Fruit fly (Drosophila melanogaster): ENCODE measurements around the gene CG5902.

DNA sequence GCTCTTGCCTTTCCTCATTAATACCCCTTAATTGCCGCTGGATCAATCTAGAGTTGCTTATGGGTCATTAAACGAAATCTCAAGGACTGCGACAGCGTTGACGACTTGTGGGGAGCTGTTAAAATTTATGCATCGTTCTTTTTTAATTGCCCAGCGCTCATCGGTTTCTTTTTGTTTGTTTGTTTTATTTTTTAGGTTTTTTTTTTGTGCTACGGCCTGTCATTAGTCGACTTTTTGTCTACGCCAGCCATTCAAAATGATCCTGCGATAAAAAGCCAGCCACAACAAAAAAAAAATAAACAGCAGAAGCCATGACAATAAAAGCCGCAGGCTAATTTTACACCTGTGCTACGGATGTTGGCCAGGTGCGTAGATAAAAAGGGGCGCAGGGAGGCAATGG lies 17.5 kb downstream of the CG5902 start:
- TF ChIP-seq EcR (GFP tag; optimal IDR thresholded peaks at IDR 0.05) (no peak), psq (optimal IDR thresholded peaks at IDR 0.05) (no peak), usp (GFP tag; optimal IDR thresholded peaks at IDR 0.05) (no peak), Dll (optimal IDR thresholded peaks at IDR 0.05) (no peak), CG8478 (optimal IDR thresholded peaks at IDR 0.05) (no peak)

Data from whole organism.